Fruit fly (Drosophila melanogaster): ENCODE results near the gene CG14692.

CG14692 gene

dm6 chr3R:10759348-10759847 lies 44.4 kb downstream of the CG14692 start, which contains the start of gene CG31272:
Gene CG31272, minus strand, starts transcription at chr3R:10759398.
- no peak for TF ChIP-seq salr (GFP tag; optimal IDR thresholded peaks at IDR 0.05)
- TF ChIP-seq OdsH (GFP tag; optimal IDR thresholded peaks at IDR 0.05) = no peak
- TF ChIP-seq Eip93F (GFP tag; optimal IDR thresholded peaks at IDR 0.05) = no peak
- no peak for TF ChIP-seq CG10669 (GFP tag; optimal IDR thresholded peaks at IDR 0.05)
- TF ChIP-seq CG8119 (GFP tag; IDR thresholded peaks at IDR 0.05) = no peak
- no peak for TF ChIP-seq CG10631 (GFP tag; optimal IDR thresholded peaks at IDR 0.05)
- no peak for TF ChIP-seq spab (GFP tag; optimal IDR thresholded peaks at IDR 0.05)
- TF ChIP-seq CG6808 (GFP tag; optimal IDR thresholded peaks at IDR 0.05) = no peak
- no peak for TF ChIP-seq CG7368 (GFP tag; optimal IDR thresholded peaks at IDR 0.05)
- no peak for TF ChIP-seq CG6792 (GFP tag; optimal IDR thresholded peaks at IDR 0.05)
- TF ChIP-seq pdm3 (GFP tag; optimal IDR thresholded peaks at IDR 0.05) = no peak
- TF ChIP-seq CG16779 (tag; optimal IDR thresholded peaks at IDR 0.05) = no peak
- TF ChIP-seq fkh (GFP tag; optimal IDR thresholded peaks at IDR 0.05) = no peak
- TF ChIP-seq Sox15 (GFP tag; optimal IDR thresholded peaks at IDR 0.05) = no peak

DNA sequence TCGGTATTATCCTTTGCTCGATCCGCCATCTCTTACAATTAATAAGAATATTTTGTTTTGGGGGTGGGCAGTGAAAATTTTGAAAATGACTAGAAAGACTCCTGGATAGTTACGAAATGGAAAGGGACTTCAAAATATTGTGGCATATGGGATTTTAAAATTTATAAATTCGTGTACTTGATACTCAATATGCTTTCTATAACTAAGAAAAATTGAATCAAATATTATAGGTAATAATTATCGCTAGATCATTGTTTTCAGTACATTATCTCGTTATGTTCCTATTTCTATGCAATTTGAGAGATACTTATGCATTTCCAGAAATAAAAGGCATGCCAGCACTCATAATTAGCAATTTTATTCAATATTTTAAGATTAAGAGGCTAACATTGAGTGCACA lies 48.2 kb downstream of the CG14692 start, which contains the start of gene CG14691:
CG14691 (minus strand) TSS at position 101 of the 400 bp plus-strand sequence.
- TF ChIP-seq CG6854 (GFP tag; optimal IDR thresholded peaks at IDR 0.05) (no peak), CG6163 (GFP tag; IDR thresholded peaks at IDR 0.05) (no peak)

dm6 chr3R:10751061-10751460 lies 52.7 kb downstream of the CG14692 start, which contains the start of gene TkR86C:
Gene TkR86C, minus strand, starts transcription at chr3R:10751228.
- no peak for TF ChIP-seq CG7368 (GFP tag; optimal IDR thresholded peaks at IDR 0.05)
- TF ChIP-seq esn (GFP tag; optimal IDR thresholded peaks at IDR 0.05) = no peak
- no peak for TF ChIP-seq CG1621 (tag; optimal IDR thresholded peaks at IDR 0.05)
- no peak for TF ChIP-seq dsx (GFP tag; optimal IDR thresholded peaks at IDR 0.05; ENCODE audit: poor library complexity, severe bottlenecking)

DNA sequence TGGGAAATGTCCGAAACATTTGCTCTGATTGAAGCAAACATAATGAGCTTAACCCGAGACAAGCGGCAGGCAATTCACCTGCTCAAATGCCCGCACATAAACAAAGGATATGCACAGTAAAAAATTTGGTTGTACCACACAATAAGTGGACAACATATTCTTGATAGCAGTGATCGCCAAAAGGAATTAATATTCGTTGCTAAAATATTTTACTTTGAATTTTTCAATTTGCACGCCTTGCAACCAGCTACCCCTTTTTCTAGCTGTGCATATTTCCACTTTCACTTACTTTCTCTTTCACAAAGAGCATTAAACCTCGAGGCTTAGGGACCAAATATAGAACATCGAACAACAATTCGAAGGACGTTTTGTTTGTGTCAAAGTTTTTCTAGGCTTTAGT lies 56.1 kb downstream of the CG14692 start:
- TF ChIP-seq CG7368 (GFP tag; optimal IDR thresholded peaks at IDR 0.05) = no peak
- TF ChIP-seq svp (GFP tag) = peak; percentile 42
- no peak for TF ChIP-seq CG8119 (GFP tag; IDR thresholded peaks at IDR 0.05)
- TF ChIP-seq CG32006 (GFP tag; optimal IDR thresholded peaks at IDR 0.05) = peak; percentile 9
- peak; percentile 10 for TF ChIP-seq Hr39 (GFP tag; optimal IDR thresholded peaks at IDR 0.05)
- no peak for TF ChIP-seq vri (GFP tag; optimal IDR thresholded peaks at IDR 0.05)
- TF ChIP-seq CG1621 (tag; optimal IDR thresholded peaks at IDR 0.05) = no peak

All from whole organism, prepupa.